Fruit fly (Drosophila melanogaster) whole organism, wandering third instar larva: ENCODE measurements around the gene mRpS35.

ENCODE experiments used
- Abd-B ChIP-seq: fragments of >200 bp; optimal IDR thresholded peaks from 2 replicates; lab custom pipeline; 2017; ENCODE audit warnings: missing biosample characterization, missing genetic modification characterization
- CG32264 ChIP-seq: fragments of 200-800 bp; sonication (Bioruptor generic); optimal IDR thresholded peaks from 2 replicates; lab custom pipeline; 2016; ENCODE audit warnings: missing biosample characterization, missing genetic modification characterization
- CG9705 ChIP-seq: fragments of 200-800 bp; sonication (Bioruptor generic); optimal IDR thresholded peaks from 2 replicates; lab custom pipeline; 2018; ENCODE audit warnings: missing biosample characterization, mild to moderate bottlenecking, missing genetic modification characterization
- CrebA ChIP-seq: fragments of 200-800 bp; sonication (Bioruptor generic); optimal IDR thresholded peaks from 2 replicates; lab custom pipeline; 2016; ENCODE audit warnings: missing biosample characterization, mild to moderate bottlenecking, missing genetic modification characterization, borderline replicate concordance
- Dfd ChIP-seq: fragments of >200 bp; optimal IDR thresholded peaks from 2 replicates; lab custom pipeline; 2017; ENCODE audit warnings: missing biosample characterization, missing genetic modification characterization
- Dif ChIP-seq: fragments of 200-275, 200-300 bp; sonication (Bioruptor generic); optimal IDR thresholded peaks from 2 replicates; lab custom pipeline; 2018; ENCODE audit warnings: missing biosample characterization, missing genetic modification characterization; ENCODE audit not compliant: partially characterized antibody
- GATAd ChIP-seq: sonication (Bioruptor generic); optimal IDR thresholded peaks from 2 replicates; lab custom pipeline; 2016; ENCODE audit warnings: missing biosample characterization, missing genetic modification characterization
- HLH106 ChIP-seq: fragments of 200-800 bp; optimal IDR thresholded peaks from 3 replicates; lab custom pipeline; 2019; ENCODE audit warnings: missing biosample characterization, mild to moderate bottlenecking, missing genetic modification characterization, moderate library complexity
- Hnf4 ChIP-seq: fragments of 200-800 bp; sonication (Bioruptor generic); optimal IDR thresholded peaks from 2 replicates; lab custom pipeline; 2016; ENCODE audit warnings: missing biosample characterization, mild to moderate bottlenecking, missing genetic modification characterization
- Hr78 ChIP-seq: fragments of >200 bp; optimal IDR thresholded peaks from 2 replicates; lab custom pipeline; 2017; ENCODE audit warnings: missing biosample characterization, missing genetic modification characterization
- Hr83 ChIP-seq: fragments of 200-300 bp; sonication (Bioruptor generic); optimal IDR thresholded peaks from 2 replicates; lab custom pipeline; 2016; ENCODE audit warnings: missing biosample characterization, mild to moderate bottlenecking, missing genetic modification characterization, moderate library complexity; ENCODE audit not compliant: poor library complexity, severe bottlenecking
- Jra ChIP-seq: sonication (Bioruptor generic); optimal IDR thresholded peaks from 2 replicates; lab custom pipeline; 2016; ENCODE audit warnings: missing biosample characterization, missing genetic modification characterization
- Mio ChIP-seq: sonication (Bioruptor generic); optimal IDR thresholded peaks from 2 replicates; lab custom pipeline; 2016; ENCODE audit warnings: missing biosample characterization, missing genetic modification characterization
- Myc ChIP-seq: fragments of >200 bp; optimal IDR thresholded peaks from 2 replicates; lab custom pipeline; 2017
- N ChIP-seq: fragments of >200 bp; optimal IDR thresholded peaks from 2 replicates; lab custom pipeline; 2018; ENCODE audit warnings: missing biosample characterization, missing external identifiers, missing genetic modification characterization
- OdsH ChIP-seq: fragments of 200-800 bp; sonication (Bioruptor generic); optimal IDR thresholded peaks from 2 replicates; lab custom pipeline; 2016; ENCODE audit warnings: missing biosample characterization, mild to moderate bottlenecking, missing genetic modification characterization
- Rel ChIP-seq, 2 experiments: fragments of 200-800 bp; sonication (Bioruptor generic) in 1 of 2; optimal IDR thresholded peaks; 2 replicates in 1 of 2; 3 replicates in 1 of 2; lab custom pipeline; 2016 to 2019; ENCODE audit warnings: mild to moderate bottlenecking in 2 of 2, missing biosample characterization in 2 of 2, missing genetic modification characterization in 2 of 2, moderate library complexity in 1 of 2
- Sp1 ChIP-seq: fragments of 200-800 bp; sonication (Bioruptor generic); optimal IDR thresholded peaks from 3 replicates; lab custom pipeline; 2019; ENCODE audit warnings: missing biosample characterization, mild to moderate bottlenecking, missing genetic modification characterization, moderate library complexity
- Vsx2 ChIP-seq: fragments of 200-300, 225-300 bp; sonication (Bioruptor generic); optimal IDR thresholded peaks from 2 replicates; lab custom pipeline; 2018; ENCODE audit warnings: missing biosample characterization, missing genetic modification characterization; ENCODE audit not compliant: partially characterized antibody
- br ChIP-seq: fragments of 200-800 bp; sonication (Bioruptor generic); optimal IDR thresholded peaks from 2 replicates; lab custom pipeline; 2016; ENCODE audit warnings: missing biosample characterization, missing genetic modification characterization
- brk ChIP-seq: fragments of 200-800 bp; sonication (Bioruptor generic); optimal IDR thresholded peaks from 2 replicates; lab custom pipeline; 2016; ENCODE audit warnings: missing biosample characterization, mild to moderate bottlenecking, missing genetic modification characterization
- dl ChIP-seq, 2 experiments: fragments of 175-275, 200-275 bp in 1 of 2; fragments of 200-275 bp in 1 of 2; sonication (Bioruptor generic); optimal IDR thresholded peaks; lab custom pipeline; 2018; ENCODE audit warnings: mild to moderate bottlenecking in 2 of 2, missing biosample characterization in 2 of 2, missing genetic modification characterization in 2 of 2, moderate library complexity in 2 of 2; ENCODE audit not compliant: partially characterized antibody in 2 of 2, insufficient read depth in 1 of 2
- dmrt93B ChIP-seq: fragments of 200-800 bp; sonication (Bioruptor generic); optimal IDR thresholded peaks from 2 replicates; lab custom pipeline; 2018; ENCODE audit warnings: missing biosample characterization, mild to moderate bottlenecking, missing genetic modification characterization
- dsf ChIP-seq: sonication (Bioruptor generic); optimal IDR thresholded peaks from 2 replicates; lab custom pipeline; 2016; ENCODE audit warnings: missing biosample characterization, missing genetic modification characterization, borderline replicate concordance
- ey ChIP-seq: fragments of 200-800 bp; sonication (Bioruptor generic); optimal IDR thresholded peaks from 2 replicates; lab custom pipeline; 2016; ENCODE audit warnings: missing biosample characterization, missing genetic modification characterization
- foxo ChIP-seq, 2 experiments: fragments of 200-800 bp; sonication (Bioruptor generic); optimal IDR thresholded peaks; 2 replicates in 1 of 2; 3 replicates in 1 of 2; lab custom pipeline; 2016 to 2017; ENCODE audit warnings: missing biosample characterization in 2 of 2, missing genetic modification characterization in 2 of 2
- fru ChIP-seq: fragments of 200-800 bp; sonication (Bioruptor generic); optimal IDR thresholded peaks from 3 replicates; lab custom pipeline; 2016; ENCODE audit warnings: missing biosample characterization, mild to moderate bottlenecking, missing genetic modification characterization
- h ChIP-seq: fragments of 200-800 bp; sonication (Bioruptor generic); optimal IDR thresholded peaks from 3 replicates; lab custom pipeline; 2016; ENCODE audit warnings: missing biosample characterization, mild to moderate bottlenecking, missing genetic modification characterization
- jim ChIP-seq: fragments of 175-275, 200-325 bp; sonication (Bioruptor generic); optimal IDR thresholded peaks from 2 replicates; lab custom pipeline; 2016; ENCODE audit warnings: missing biosample characterization, mild to moderate bottlenecking, missing genetic modification characterization
- lola ChIP-seq: fragments of >200 bp; optimal IDR thresholded peaks from 2 replicates; lab custom pipeline; 2017; ENCODE audit warnings: missing biosample characterization, missing genetic modification characterization
- pan ChIP-seq: fragments of >200 bp; optimal IDR thresholded peaks from 2 replicates; lab custom pipeline; 2017
- psq ChIP-seq: fragments of 200-800 bp; sonication (Bioruptor generic); optimal IDR thresholded peaks from 3 replicates; lab custom pipeline; 2017; ENCODE audit warnings: missing biosample characterization, mild to moderate bottlenecking, missing genetic modification characterization, moderate library complexity
- rgr ChIP-seq: fragments of 200-800 bp; sonication (Bioruptor generic); optimal IDR thresholded peaks from 3 replicates; lab custom pipeline; 2016; ENCODE audit warnings: missing biosample characterization, mild to moderate bottlenecking, missing genetic modification characterization
- sage ChIP-seq: fragments of 200-800 bp; sonication (Bioruptor generic); optimal IDR thresholded peaks from 2 replicates; lab custom pipeline; 2016; ENCODE audit warnings: missing biosample characterization, mild to moderate bottlenecking, missing genetic modification characterization
- sv ChIP-seq: fragments of 200-800 bp; sonication (Bioruptor generic); optimal IDR thresholded peaks from 3 replicates; lab custom pipeline; 2016; ENCODE audit warnings: missing biosample characterization, missing genetic modification characterization
- tai ChIP-seq: sonication (Bioruptor generic); optimal IDR thresholded peaks from 2 replicates; lab custom pipeline; 2016; ENCODE audit warnings: missing biosample characterization, missing genetic modification characterization
- usp ChIP-seq: fragments of >200 bp; optimal IDR thresholded peaks from 2 replicates; lab custom pipeline; 2017; ENCODE audit warnings: missing biosample characterization, missing genetic modification characterization
- woc ChIP-seq: sonication (Bioruptor generic); optimal IDR thresholded peaks from 2 replicates; lab custom pipeline; 2016; ENCODE audit warnings: missing biosample characterization, mild to moderate bottlenecking, missing genetic modification characterization

The mRpS35 gene

dm6 chr3L:2763762-2764161 is 16.9 kb upstream of the mRpS35 start:
- TF ChIP-seq Mio (GFP tag; lab: Kevin White, UChicago) (no peak), Vsx2 (no peak), Dfd (GFP tag; lab: Kevin White, UChicago) (no peak), Abd-B (no peak), ey (GFP tag; lab: Kevin White, UChicago) (no peak), Sp1 (no peak), h (GFP tag; lab: Kevin White, UChicago) (no peak), dmrt93B (GFP tag; lab: Kevin White, UChicago) (no peak), HLH106 (tag; lab: Kevin White, UChicago) (no peak), brk (GFP tag; lab: Kevin White, UChicago) (no peak), N (GFP tag; lab: Kevin White, UChicago) (no peak), br (GFP tag; lab: Kevin White, UChicago) (no peak), psq (GFP tag; lab: Kevin White, UChicago) (no peak), GATAd (GFP tag; lab: Kevin White, UChicago) (no peak), dsf (GFP tag; lab: Kevin White, UChicago) (no peak), pan (lab: Kevin White, UChicago) (no peak), jim (GFP tag; lab: Kevin White, UChicago) (no peak), Hr78 (no peak), OdsH (no peak), sage (GFP tag; lab: Kevin White, UChicago) (no peak)

dm6 chr3L:2765013-2765738 is 15.5 kb upstream of the mRpS35 start:
- TF ChIP-seq psq (GFP tag; lab: Kevin White, UChicago) (no peak), Dfd (GFP tag; lab: Kevin White, UChicago) (no peak), Abd-B (no peak), rgr (GFP tag; lab: Kevin White, UChicago) (peak; percentile 35), Hr78 (no peak), dsf (GFP tag; lab: Kevin White, UChicago) (no peak), dmrt93B (GFP tag; lab: Kevin White, UChicago) (no peak), HLH106 (tag; lab: Kevin White, UChicago) (no peak), Sp1 (no peak), sage (GFP tag; lab: Kevin White, UChicago) (no peak), jim (GFP tag; lab: Kevin White, UChicago) (peak; percentile 40), Jra (no peak), Hnf4 (GFP tag; lab: Kevin White, UChicago) (no peak), N (GFP tag; lab: Kevin White, UChicago) (no peak), fru (GFP tag; lab: Kevin White, UChicago) (peak; percentile 6), Dif (no peak), lola (GFP tag; lab: Kevin White, UChicago) (no peak), woc (GFP tag; lab: Kevin White, UChicago) (no peak), sv (GFP tag; lab: Kevin White, UChicago) (no peak), Myc (no peak), usp (GFP tag; lab: Kevin White, UChicago) (no peak), ey (GFP tag; lab: Kevin White, UChicago) (peak; percentile 24), Hr83 (GFP tag; lab: Kevin White, UChicago) (no peak), Vsx2 (no peak), pan (lab: Kevin White, UChicago) (no peak), foxo (GFP tag; optimal IDR thresholded peaks at IDR 0.05; lab: Kevin White, UChicago) (peak in 1 of 2 experiments; percentile 47), brk (GFP tag; lab: Kevin White, UChicago) (no peak), h (GFP tag; lab: Kevin White, UChicago) (peak; percentile 28), GATAd (GFP tag; lab: Kevin White, UChicago) (no peak), CrebA (GFP tag; lab: Kevin White, UChicago) (no peak), CG9705 (GFP tag; lab: Kevin White, UChicago) (no peak), tai (GFP tag; lab: Kevin White, UChicago) (no peak), br (GFP tag; lab: Kevin White, UChicago) (no peak), CG32264 (GFP tag; lab: Kevin White, UChicago) (no peak), Mio (GFP tag; lab: Kevin White, UChicago) (no peak), Rel (GFP tag; optimal IDR thresholded peaks at IDR 0.05; lab: Kevin White, UChicago) (no peak), Rel (tag; optimal IDR thresholded peaks at IDR 0.05; lab: Kevin White, UChicago) (no peak), dl (GFP tag; optimal IDR thresholded peaks at IDR 0.05; lab: Kevin White, UChicago; ENCODE audit: insufficient read depth in 1 of 2, partially characterized antibody in 2 of 2) (no peak), OdsH (no peak)
- TF ChIP-seq, all 38 proteins: peak for 6
